Comparison of ENCODE assay signal across 1 fruit fly cellular context in genomic region chrX:16270795-16271194, dm6.
A peak's percentile ranks its signal among the peaks of the same experiment; 100 is the strongest.
TF ChIP-seq lines count a peak whose summit lies in the region.

TSS of gene Mfe2 (plus strand) at chrX:16270951.

TF ChIP-seq in whole organism, embryonic, 481 proteins besides CTCF, POLR2A, EP300 and RAD21 (continued from another document and continues in another):
- TF ChIP-seq Hr78 (GFP tag; optimal IDR thresholded peaks at IDR 0.05; lab: Kevin White, UChicago) (peak in 1 of 2 experiments; percentile 94), CG2202 (tag; optimal IDR thresholded peaks at IDR 0.05; lab: Kevin White, UChicago) (no peak), hb (GFP tag; IDR thresholded peaks at IDR 0.05; lab: Robert Waterston, UW; ENCODE audit: partially characterized antibody) (no peak), btn (GFP tag; optimal IDR thresholded peaks at IDR 0.05; lab: Kevin White, UChicago) (no peak), CG7786 (GFP tag; optimal IDR thresholded peaks at IDR 0.05; lab: Kevin White, UChicago) (peak; percentile 77), CG15514 (GFP tag; optimal IDR thresholded peaks at IDR 0.05; lab: Kevin White, UChicago) (peak; percentile 86), pho (GFP tag; optimal IDR thresholded peaks at IDR 0.05; lab: Kevin White, UChicago) (peak; percentile 59), klu (GFP tag; IDR thresholded peaks at IDR 0.05; lab: Robert Waterston, UW) (no peak), CG17186 (GFP tag; optimal IDR thresholded peaks at IDR 0.05; lab: Kevin White, UChicago) (peak; percentile 64), CrebB (tag; optimal IDR thresholded peaks at IDR 0.05; lab: Kevin White, UChicago) (no peak), fd102C (GFP tag; optimal IDR thresholded peaks at IDR 0.05; lab: Kevin White, UChicago) (no peak), CG15269 (tag; optimal IDR thresholded peaks at IDR 0.05; lab: Kevin White, UChicago) (no peak), CG13624 (GFP tag; optimal IDR thresholded peaks at IDR 0.05; lab: Kevin White, UChicago) (peak; percentile 62), sc (optimal IDR thresholded peaks at IDR 0.05; lab: Kevin White, UChicago) (no peak), sc (GFP tag; optimal IDR thresholded peaks at IDR 0.05; lab: Kevin White, UChicago) (no peak), CG2199 (GFP tag; IDR thresholded peaks at IDR 0.05; lab: Robert Waterston, UW) (peak; percentile 86; the same call in 2 of the 3 replicates), wek (GFP tag; optimal IDR thresholded peaks at IDR 0.05; lab: Kevin White, UChicago) (peak; percentile 10), Awh (GFP tag; IDR thresholded peaks at IDR 0.05; lab: Robert Waterston, UW) (no peak), pum (GFP tag; optimal IDR thresholded peaks at IDR 0.05; lab: Kevin White, UChicago) (peak; percentile 36), tna (GFP tag; IDR thresholded peaks at IDR 0.05; lab: Robert Waterston, UW; ENCODE audit: partially characterized antibody) (no peak; the same call in 1 of the 2 replicates), sisA (GFP tag; IDR thresholded peaks at IDR 0.05; lab: Robert Waterston, UW) (peak; percentile 36; the same call in 1 of the 2 replicates), kah (GFP tag; optimal IDR thresholded peaks at IDR 0.05; lab: Kevin White, UChicago) (peak; percentile 13), Nf-YA (GFP tag; IDR thresholded peaks at IDR 0.05; lab: Robert Waterston, UW) (no peak), CG6765 (GFP tag; optimal IDR thresholded peaks at IDR 0.05; lab: Kevin White, UChicago) (no peak), NFAT (GFP tag; IDR thresholded peaks at IDR 0.05; lab: Robert Waterston, UW) (peak; percentile 69), ewg (GFP tag; optimal IDR thresholded peaks at IDR 0.05; lab: Kevin White, UChicago) (peak; percentile 34), CG11560 (tag; IDR thresholded peaks at IDR 0.05; lab: Robert Waterston, UW) (peak; percentile 70; the same call in 2 of the 3 replicates), CG12104 (GFP tag; optimal IDR thresholded peaks at IDR 0.05; lab: Kevin White, UChicago) (no peak), CG9437 (GFP tag; optimal IDR thresholded peaks at IDR 0.05; lab: Kevin White, UChicago) (no peak), az2 (GFP tag; optimal IDR thresholded peaks at IDR 0.05; lab: Kevin White, UChicago) (peak; percentile 11), CG1647 (GFP tag; optimal IDR thresholded peaks at IDR 0.05; lab: Kevin White, UChicago) (peak; percentile 44), CG11247 (GFP tag; IDR thresholded peaks at IDR 0.05; lab: Robert Waterston, UW) (peak; percentile 56), H2.0 (GFP tag; IDR thresholded peaks at IDR 0.05; lab: Robert Waterston, UW) (no peak), CG6175 (GFP tag; IDR thresholded peaks at IDR 0.05; lab: Robert Waterston, UW) (0 out of 3 replicates have a peak, but pooled peaks have one; percentile 11), CG2116 (GFP tag; optimal IDR thresholded peaks at IDR 0.05; lab: Kevin White, UChicago) (peak; percentile 65), crol (GFP tag; IDR thresholded peaks at IDR 0.05; lab: Robert Waterston, UW) (no peak), CG42726 (GFP tag; IDR thresholded peaks at IDR 0.05; lab: Robert Waterston, UW; ENCODE audit: partially characterized antibody) (peak; percentile 41; the same call in 1 of the 2 replicates), CG9727 (GFP tag; optimal IDR thresholded peaks at IDR 0.05; lab: Kevin White, UChicago) (no peak), CHES-1-like (GFP tag; optimal IDR thresholded peaks at IDR 0.05; lab: Kevin White, UChicago) (peak; percentile 34), CG1529 (GFP tag; optimal IDR thresholded peaks at IDR 0.05; lab: Kevin White, UChicago) (no peak), vnd (GFP tag; IDR thresholded peaks at IDR 0.05; lab: Robert Waterston, UW; ENCODE audit: partially characterized antibody) (no peak), CG8944 (GFP tag; optimal IDR thresholded peaks at IDR 0.05; lab: Kevin White, UChicago) (peak; percentile 70), CG10431 (GFP tag; optimal IDR thresholded peaks at IDR 0.05; lab: Kevin White, UChicago) (no peak), ERR (GFP tag; optimal IDR thresholded peaks at IDR 0.05; lab: Kevin White, UChicago) (peak; percentile 57), ac (GFP tag; optimal IDR thresholded peaks at IDR 0.05; lab: Kevin White, UChicago) (no peak), luna (GFP tag; optimal IDR thresholded peaks at IDR 0.05; lab: Kevin White, UChicago) (peak; percentile 9), Lpt (GFP tag; optimal IDR thresholded peaks at IDR 0.05; lab: Kevin White, UChicago) (no peak), pb (GFP tag; optimal IDR thresholded peaks at IDR 0.05; lab: Kevin White, UChicago) (no peak), C15 (GFP tag; IDR thresholded peaks at IDR 0.05; lab: Robert Waterston, UW) (no peak), sna (GFP tag; IDR thresholded peaks at IDR 0.05; lab: Robert Waterston, UW; ENCODE audit: partially characterized antibody) (no peak), Deaf1 (tag; optimal IDR thresholded peaks at IDR 0.05; lab: Kevin White, UChicago) (peak; percentile 36), CG17328 (GFP tag; IDR thresholded peaks at IDR 0.05; lab: Robert Waterston, UW) (no peak), sens-2 (GFP tag; IDR thresholded peaks at IDR 0.05; lab: Robert Waterston, UW) (no peak), Six4 (GFP tag; optimal IDR thresholded peaks at IDR 0.05; lab: Kevin White, UChicago) (peak; percentile 24), en (GFP tag; optimal IDR thresholded peaks at IDR 0.05; lab: Kevin White, UChicago) (no peak), tx (GFP tag; optimal IDR thresholded peaks at IDR 0.05; lab: Kevin White, UChicago) (peak; percentile 17), HLH4C (GFP tag; IDR thresholded peaks at IDR 0.05; lab: Robert Waterston, UW; ENCODE audit: partially characterized antibody) (0 out of 3 replicates have a peak, but pooled peaks have one; percentile 28), B-H1 (GFP tag; IDR thresholded peaks at IDR 0.05; lab: Robert Waterston, UW) (no peak), CG9817 (tag; optimal IDR thresholded peaks at IDR 0.05; lab: Kevin White, UChicago) (peak; percentile 62), CG30431 (GFP tag; optimal IDR thresholded peaks at IDR 0.05; lab: Kevin White, UChicago) (no peak), da (GFP tag; optimal IDR thresholded peaks at IDR 0.05; lab: Kevin White, UChicago) (no peak), Asciz (GFP tag; optimal IDR thresholded peaks at IDR 0.05; lab: Kevin White, UChicago) (no peak), Dad (GFP tag; optimal IDR thresholded peaks at IDR 0.05; lab: Kevin White, UChicago) (peak; percentile 51), h (optimal IDR thresholded peaks at IDR 0.05; lab: Kevin White, UChicago) (no peak), peb (GFP tag; IDR thresholded peaks at IDR 0.05; lab: Robert Waterston, UW) (no peak), so (GFP tag; IDR thresholded peaks at IDR 0.05; lab: Robert Waterston, UW) (0 out of 3 replicates have a peak, but pooled peaks have one; percentile 9), aop (GFP tag; IDR thresholded peaks at IDR 0.05; lab: Robert Waterston, UW) (no peak), CG4328 (GFP tag; optimal IDR thresholded peaks at IDR 0.05; lab: Kevin White, UChicago) (peak; percentile 7), CG17385 (GFP tag; optimal IDR thresholded peaks at IDR 0.05; lab: Kevin White, UChicago) (no peak), Xbp1 (GFP tag; optimal IDR thresholded peaks at IDR 0.05; lab: Kevin White, UChicago) (peak; percentile 56), CG15479 (GFP tag; optimal IDR thresholded peaks at IDR 0.05; lab: Kevin White, UChicago) (peak; percentile 71), org-1 (GFP tag; optimal IDR thresholded peaks at IDR 0.05; lab: Kevin White, UChicago) (peak; percentile 40), CG10366 (GFP tag; IDR thresholded peaks at IDR 0.05; lab: Robert Waterston, UW) (no peak), esg (GFP tag; conservative IDR thresholded peaks at IDR 0.05; lab: Robert Waterston, UW) (no peak), gt (GFP tag; IDR thresholded peaks at IDR 0.05; lab: Robert Waterston, UW) (no peak), wdn (GFP tag; IDR thresholded peaks at IDR 0.05; lab: Robert Waterston, UW) (no peak), lilli (GFP tag; optimal IDR thresholded peaks at IDR 0.05; lab: Kevin White, UChicago) (peak; percentile 63), CG11696 (GFP tag; IDR thresholded peaks at IDR 0.05; lab: Robert Waterston, UW) (no peak), CG5180 (GFP tag; optimal IDR thresholded peaks at IDR 0.05; lab: Kevin White, UChicago) (peak; percentile 19), Kr (GFP tag; optimal IDR thresholded peaks at IDR 0.05; lab: Kevin White, UChicago) (no peak), Bgb (GFP tag; IDR thresholded peaks at IDR 0.05; lab: Robert Waterston, UW; ENCODE audit: partially characterized antibody) (peak; percentile 65), sima (GFP tag; optimal IDR thresholded peaks at IDR 0.05; lab: Kevin White, UChicago) (no peak), Fer1 (GFP tag; optimal IDR thresholded peaks at IDR 0.05; lab: Kevin White, UChicago) (no peak), tio (GFP tag; optimal IDR thresholded peaks at IDR 0.05; lab: Kevin White, UChicago) (no peak), CG31441 (GFP tag; IDR thresholded peaks at IDR 0.05; lab: Robert Waterston, UW) (no peak), nau (GFP tag; optimal IDR thresholded peaks at IDR 0.05; lab: Kevin White, UChicago) (peak; percentile 2), Sin3A (optimal IDR thresholded peaks at IDR 0.05; lab: Kevin White, UChicago) (peak; percentile 29), crp (GFP tag; optimal IDR thresholded peaks at IDR 0.05; lab: Kevin White, UChicago) (peak in 1 of 2 experiments; percentile 14), CG14667 (GFP tag; IDR thresholded peaks at IDR 0.05; lab: Robert Waterston, UW) (no peak), CG18599 (GFP tag; optimal IDR thresholded peaks at IDR 0.05; lab: Kevin White, UChicago) (peak; percentile 55), jigr1 (GFP tag; IDR thresholded peaks at IDR 0.05; lab: Robert Waterston, UW) (no peak), Dfd (GFP tag; optimal IDR thresholded peaks at IDR 0.05; lab: Kevin White, UChicago) (no peak), cas (GFP tag; IDR thresholded peaks at IDR 0.05; lab: Robert Waterston, UW) (no peak), Usf (GFP tag; optimal IDR thresholded peaks at IDR 0.05; lab: Kevin White, UChicago) (peak; percentile 32), ftz-f1 (GFP tag; optimal IDR thresholded peaks at IDR 0.05; lab: Kevin White, UChicago) (peak; percentile 11), CG10321 (GFP tag; IDR thresholded peaks at IDR 0.05; lab: Robert Waterston, UW) (0 out of 2 replicates have a peak, but pooled peaks have one; percentile 26), Camta (GFP tag; optimal IDR thresholded peaks at IDR 0.05; lab: Kevin White, UChicago) (peak; percentile 53), Ets97D (GFP tag; optimal IDR thresholded peaks at IDR 0.05; lab: Kevin White, UChicago) (peak; percentile 88), CG10565 (GFP tag; optimal IDR thresholded peaks at IDR 0.05; lab: Kevin White, UChicago) (no peak), bcd (GFP tag; optimal IDR thresholded peaks at IDR 0.05; lab: Kevin White, UChicago) (peak; percentile 58), CG1602 (GFP tag; optimal IDR thresholded peaks at IDR 0.05; lab: Kevin White, UChicago) (peak; percentile 26), CG9932 (GFP tag; IDR thresholded peaks at IDR 0.05; lab: Robert Waterston, UW) (peak; percentile 84), Fer3 (tag; optimal IDR thresholded peaks at IDR 0.05; lab: Kevin White, UChicago) (no peak), CG1832 (GFP tag; optimal IDR thresholded peaks at IDR 0.05; lab: Kevin White, UChicago) (no peak), CG10543 (GFP tag; optimal IDR thresholded peaks at IDR 0.05; lab: Kevin White, UChicago) (peak; percentile 64), CG8089 (GFP tag; optimal IDR thresholded peaks at IDR 0.05; lab: Kevin White, UChicago) (peak; percentile 12), CG10147 (GFP tag; optimal IDR thresholded peaks at IDR 0.05; lab: Kevin White, UChicago) (peak; percentile 7), CG4360 (GFP tag; IDR thresholded peaks at IDR 0.05; lab: Robert Waterston, UW) (no peak), rib (GFP tag; IDR thresholded peaks at IDR 0.05; lab: Robert Waterston, UW) (peak; percentile 71), CG2129 (GFP tag; IDR thresholded peaks at IDR 0.05; lab: Robert Waterston, UW; ENCODE audit: partially characterized antibody) (no peak), CG11093 (GFP tag; IDR thresholded peaks at IDR 0.05; lab: Robert Waterston, UW) (no peak), ranshi (GFP tag; IDR thresholded peaks at IDR 0.05; lab: Robert Waterston, UW) (peak; percentile 52; the same call in 1 of the 2 replicates), CG9797 (GFP tag; optimal IDR thresholded peaks at IDR 0.05; lab: Kevin White, UChicago) (peak; percentile 85), CG4730 (GFP tag; IDR thresholded peaks at IDR 0.05; lab: Robert Waterston, UW) (no peak), Ravus (GFP tag; IDR thresholded peaks at IDR 0.05; lab: Robert Waterston, UW) (no peak), Side (GFP tag; optimal IDR thresholded peaks at IDR 0.05; lab: Kevin White, UChicago) (peak; percentile 59), Myb (GFP tag; optimal IDR thresholded peaks at IDR 0.05; lab: Kevin White, UChicago) (peak; percentile 91), NK7.1 (GFP tag; optimal IDR thresholded peaks at IDR 0.05; lab: Kevin White, UChicago) (no peak), CG4424 (GFP tag; optimal IDR thresholded peaks at IDR 0.05; lab: Kevin White, UChicago) (peak; percentile 33), z (GFP tag; IDR thresholded peaks at IDR 0.05; lab: Robert Waterston, UW) (no peak), trh (GFP tag; optimal IDR thresholded peaks at IDR 0.05; lab: Kevin White, UChicago) (no peak), Nf-YC (tag; optimal IDR thresholded peaks at IDR 0.05; lab: Kevin White, UChicago) (peak; percentile 24), CG18262 (tag; optimal IDR thresholded peaks at IDR 0.05; lab: Kevin White, UChicago) (no peak), CG8359 (GFP tag; optimal IDR thresholded peaks at IDR 0.05; lab: Kevin White, UChicago; ENCODE audit: borderline replicate concordance) (no peak), dpn (GFP tag; optimal IDR thresholded peaks at IDR 0.05; lab: Kevin White, UChicago) (peak; percentile 68 to 71), tin (GFP tag; optimal IDR thresholded peaks at IDR 0.05; lab: Kevin White, UChicago) (peak; percentile 51), vfl (GFP tag; optimal IDR thresholded peaks at IDR 0.05; lab: Kevin White, UChicago) (peak; percentile 33), bab2 (GFP tag; optimal IDR thresholded peaks at IDR 0.05; lab: Kevin White, UChicago) (peak; percentile 29), CG9876 (GFP tag; optimal IDR thresholded peaks at IDR 0.05; lab: Kevin White, UChicago) (peak; percentile 47), slp2 (GFP tag; optimal IDR thresholded peaks at IDR 0.05; lab: Kevin White, UChicago) (peak; percentile 20), trem (tag; optimal IDR thresholded peaks at IDR 0.05; lab: Kevin White, UChicago) (peak; percentile 77), nom (GFP tag; optimal IDR thresholded peaks at IDR 0.05; lab: Kevin White, UChicago) (peak; percentile 94)
